Worm (Caenorhabditis elegans): ENCODE data around the gene ppm-1.A.

The ppm-1.A gene

ce11 chrV:10536095-10536691 is at the start of gene ppm-1.A:
ppm-1.A (minus strand) TSS chrV:10536388.
- TF ChIP-seq pes-1 (GFP tag; IDR thresholded peaks at IDR 0.05), result no peak
- no peak for TF ChIP-seq B0310.2 (tag; optimal IDR thresholded peaks at IDR 0.05)
- no peak for TF ChIP-seq ama-1 (optimal IDR thresholded peaks at IDR 0.05)
- TF ChIP-seq hnd-1 (tag; optimal IDR thresholded peaks at IDR 0.05), result no peak
- TF ChIP-seq tra-4 (tag; optimal IDR thresholded peaks at IDR 0.05), result no peak
- no peak for TF ChIP-seq aly-1 (tag; optimal IDR thresholded peaks at IDR 0.05)
- TF ChIP-seq sea-1 (GFP tag; conservative IDR thresholded peaks at IDR 0.05), result no peak
- TF ChIP-seq hmg-4 (GFP tag; optimal IDR thresholded peaks at IDR 0.05), result no peak
- TF ChIP-seq ets-7 (tag; optimal IDR thresholded peaks at IDR 0.05), result no peak
- no peak for TF ChIP-seq flt-1 (GFP tag; IDR thresholded peaks at IDR 0.05)
- no peak for TF ChIP-seq ceh-13 (GFP tag; optimal IDR thresholded peaks at IDR 0.05)
- TF ChIP-seq tbx-11 (GFP tag; IDR thresholded peaks at IDR 0.05), result no peak
- no peak for TF ChIP-seq F13C5.2 (tag; optimal IDR thresholded peaks at IDR 0.05)
- TF ChIP-seq hmbx-1 (tag; optimal IDR thresholded peaks at IDR 0.05), result no peak
- no peak for TF ChIP-seq tbx-37 (GFP tag; conservative IDR thresholded peaks at IDR 0.05)

- TF ChIP-seq B0310.2 (tag; optimal IDR thresholded peaks at IDR 0.05) (no peak), flt-1 (GFP tag; IDR thresholded peaks at IDR 0.05) (no peak), ceh-36 (tag; optimal IDR thresholded peaks at IDR 0.05) (no peak), hmbx-1 (tag; optimal IDR thresholded peaks at IDR 0.05) (no peak), F13C5.2 (tag; optimal IDR thresholded peaks at IDR 0.05) (no peak), scrt-1 (GFP tag; IDR thresholded peaks at IDR 0.05) (no peak), ets-7 (tag; optimal IDR thresholded peaks at IDR 0.05) (no peak), hmg-4 (GFP tag; optimal IDR thresholded peaks at IDR 0.05) (no peak), tbx-11 (GFP tag; IDR thresholded peaks at IDR 0.05) (no peak), tra-4 (tag; optimal IDR thresholded peaks at IDR 0.05) (no peak), ceh-13 (GFP tag; optimal IDR thresholded peaks at IDR 0.05) (no peak), ama-1 (optimal IDR thresholded peaks at IDR 0.05) (no peak), hnd-1 (tag; optimal IDR thresholded peaks at IDR 0.05) (no peak), sea-1 (GFP tag; conservative IDR thresholded peaks at IDR 0.05) (no peak), pes-1 (GFP tag; IDR thresholded peaks at IDR 0.05) (no peak), aly-1 (tag; optimal IDR thresholded peaks at IDR 0.05) (no peak)
Measured at ce11 chrV:10581837-10582300, 45.7 kb upstream of the ppm-1.A start, which contains the start of gene T21C9.6. T21C9.6 (plus strand) TSS chrV:10581887.

- no peak for TF ChIP-seq sea-1 (GFP tag; conservative IDR thresholded peaks at IDR 0.05)
- no peak for TF ChIP-seq tbx-37 (GFP tag; conservative IDR thresholded peaks at IDR 0.05)
- no peak for TF ChIP-seq B0310.2 (tag; optimal IDR thresholded peaks at IDR 0.05)
- TF ChIP-seq tbx-11 (GFP tag; IDR thresholded peaks at IDR 0.05), result no peak
- TF ChIP-seq ets-7 (tag; optimal IDR thresholded peaks at IDR 0.05), result no peak
- no peak for TF ChIP-seq scrt-1 (GFP tag; IDR thresholded peaks at IDR 0.05)
- no peak for TF ChIP-seq ceh-36 (tag; optimal IDR thresholded peaks at IDR 0.05)
- TF ChIP-seq flt-1 (GFP tag; IDR thresholded peaks at IDR 0.05), result no peak
- no peak for TF ChIP-seq ceh-13 (GFP tag; optimal IDR thresholded peaks at IDR 0.05)
- TF ChIP-seq hmbx-1 (tag; optimal IDR thresholded peaks at IDR 0.05), result no peak
- no peak for TF ChIP-seq tra-4 (tag; optimal IDR thresholded peaks at IDR 0.05)
- no peak for TF ChIP-seq pes-1 (GFP tag; IDR thresholded peaks at IDR 0.05)
- TF ChIP-seq ama-1 (optimal IDR thresholded peaks at IDR 0.05), result no peak
- TF ChIP-seq hmg-4 (GFP tag; optimal IDR thresholded peaks at IDR 0.05), result no peak
Measured at ce11 chrV:10580638-10581037, 44.5 kb upstream of the ppm-1.A start.

ce11 chrV:10578938-10579337 is 42.8 kb upstream of the ppm-1.A start, which contains the start of the genes erh-1 and lpd-9:
erh-1 (minus strand) TSS chrV:10579141.
lpd-9 (plus strand) TSS chrV:10579305.
- TF ChIP-seq aly-1 (tag; optimal IDR thresholded peaks at IDR 0.05) (no peak), scrt-1 (GFP tag; IDR thresholded peaks at IDR 0.05) (no peak), tbx-37 (GFP tag; conservative IDR thresholded peaks at IDR 0.05) (0 out of 2 replicates have a peak, but pooled peaks have one; percentile 31), F13C5.2 (tag; optimal IDR thresholded peaks at IDR 0.05) (peak; percentile 54)

ce11 chrV:10578226-10578625 is 42.0 kb upstream of the ppm-1.A start, which contains the start of gene mics-1:
mics-1 (minus strand) TSS chrV:10578326.
- TF ChIP-seq ama-1 (optimal IDR thresholded peaks at IDR 0.05) (no peak), hnd-1 (tag; optimal IDR thresholded peaks at IDR 0.05) (no peak), flt-1 (GFP tag; IDR thresholded peaks at IDR 0.05) (no peak), tbx-37 (GFP tag; conservative IDR thresholded peaks at IDR 0.05) (no peak), B0310.2 (tag; optimal IDR thresholded peaks at IDR 0.05) (no peak), ets-7 (tag; optimal IDR thresholded peaks at IDR 0.05) (no peak), ceh-36 (tag; optimal IDR thresholded peaks at IDR 0.05) (no peak), ceh-13 (GFP tag; optimal IDR thresholded peaks at IDR 0.05) (no peak), pes-1 (GFP tag; IDR thresholded peaks at IDR 0.05) (no peak), hmg-4 (GFP tag; optimal IDR thresholded peaks at IDR 0.05) (no peak), aly-1 (tag; optimal IDR thresholded peaks at IDR 0.05) (no peak), tbx-11 (GFP tag; IDR thresholded peaks at IDR 0.05) (no peak), tra-4 (tag; optimal IDR thresholded peaks at IDR 0.05) (no peak), hmbx-1 (tag; optimal IDR thresholded peaks at IDR 0.05) (no peak), scrt-1 (GFP tag; IDR thresholded peaks at IDR 0.05) (no peak)

- TF ChIP-seq flt-1 (GFP tag; IDR thresholded peaks at IDR 0.05), result no peak
- TF ChIP-seq scrt-1 (GFP tag; IDR thresholded peaks at IDR 0.05), result no peak
- no peak for TF ChIP-seq hmg-4 (GFP tag; optimal IDR thresholded peaks at IDR 0.05)
- no peak for TF ChIP-seq ceh-36 (tag; optimal IDR thresholded peaks at IDR 0.05)
- no peak for TF ChIP-seq ets-7 (tag; optimal IDR thresholded peaks at IDR 0.05)
- no peak for TF ChIP-seq aly-1 (tag; optimal IDR thresholded peaks at IDR 0.05)
- TF ChIP-seq ama-1 (optimal IDR thresholded peaks at IDR 0.05), result no peak
- TF ChIP-seq tbx-37 (GFP tag; conservative IDR thresholded peaks at IDR 0.05), result no peak
- TF ChIP-seq B0310.2 (tag; optimal IDR thresholded peaks at IDR 0.05), result no peak
- TF ChIP-seq tra-4 (tag; optimal IDR thresholded peaks at IDR 0.05), result no peak
- TF ChIP-seq F13C5.2 (tag; optimal IDR thresholded peaks at IDR 0.05), result no peak
- no peak for TF ChIP-seq hmbx-1 (tag; optimal IDR thresholded peaks at IDR 0.05)
- no peak for TF ChIP-seq hnd-1 (tag; optimal IDR thresholded peaks at IDR 0.05)
Measured at ce11 chrV:10576319-10576718, 40.1 kb upstream of the ppm-1.A start, which contains the start of gene vps-54. vps-54 (minus strand) TSS chrV:10576419.

- TF ChIP-seq flt-1 (GFP tag; IDR thresholded peaks at IDR 0.05), result no peak
- TF ChIP-seq tra-4 (tag; optimal IDR thresholded peaks at IDR 0.05), result no peak
- TF ChIP-seq hmg-4 (GFP tag; optimal IDR thresholded peaks at IDR 0.05), result no peak
- no peak for TF ChIP-seq aly-1 (tag; optimal IDR thresholded peaks at IDR 0.05)
- TF ChIP-seq sea-1 (GFP tag; conservative IDR thresholded peaks at IDR 0.05), result no peak
- TF ChIP-seq ama-1 (optimal IDR thresholded peaks at IDR 0.05), result no peak
- TF ChIP-seq tbx-11 (GFP tag; IDR thresholded peaks at IDR 0.05), result no peak
- no peak for TF ChIP-seq tbx-37 (GFP tag; conservative IDR thresholded peaks at IDR 0.05)
- no peak for TF ChIP-seq ceh-13 (GFP tag; optimal IDR thresholded peaks at IDR 0.05)
- TF ChIP-seq pes-1 (GFP tag; IDR thresholded peaks at IDR 0.05), result no peak
- no peak for TF ChIP-seq hnd-1 (tag; optimal IDR thresholded peaks at IDR 0.05)
- no peak for TF ChIP-seq hmbx-1 (tag; optimal IDR thresholded peaks at IDR 0.05)
- no peak for TF ChIP-seq ceh-36 (tag; optimal IDR thresholded peaks at IDR 0.05)
- no peak for TF ChIP-seq F13C5.2 (tag; optimal IDR thresholded peaks at IDR 0.05)
- TF ChIP-seq ets-7 (tag; optimal IDR thresholded peaks at IDR 0.05), result no peak
- no peak for TF ChIP-seq scrt-1 (GFP tag; IDR thresholded peaks at IDR 0.05)
- no peak for TF ChIP-seq B0310.2 (tag; optimal IDR thresholded peaks at IDR 0.05)
Measured at ce11 chrV:10574197-10574596, 38.0 kb upstream of the ppm-1.A start.

Data from whole organism, early embryonic.